Worm (Caenorhabditis elegans) whole organism, young adult: ENCODE data around the gene rpl-15.

Experiments
- B0261.1 ChIP-seq: sonication (generic microtip); optimal IDR thresholded peaks from 2 replicates; lab custom pipeline; 2016; ENCODE audit warnings: mild to moderate bottlenecking, missing genetic modification characterization, moderate library complexity, missing compliant biosample characterization
- B0336.3 ChIP-seq: fragments of 200-800 bp; sonication (Bioruptor generic); IDR thresholded peaks from 2 replicates; pipeline ENCODE4 v1.3.6; 2022; ENCODE audit warnings: missing genetic modification characterization, missing compliant biosample characterization
- C06A6.2 ChIP-seq: fragments of 200-800 bp; sonication (Bioruptor generic); conservative IDR thresholded peaks from 2 replicates; pipeline ENCODE4 v1.3.6; 2022; ENCODE audit warnings: missing genetic modification characterization, missing compliant biosample characterization
- C17E4.6 ChIP-seq: fragments of 200-800 bp; sonication (Bioruptor generic); IDR thresholded peaks from 2 replicates; pipeline ENCODE4 v1.3.6; 2022; ENCODE audit warnings: missing genetic modification reagents, missing genetic modification characterization, missing compliant biosample characterization
- F33H1.4 ChIP-seq: fragments of 200-800 bp; sonication (Bioruptor generic); IDR thresholded peaks from 2 replicates; pipeline ENCODE4 v1.3.6; 2022; ENCODE audit warnings: missing genetic modification reagents, missing genetic modification characterization, missing compliant biosample characterization
- K12H6.12 ChIP-seq: fragments of 200-800 bp; sonication (Bioruptor generic); optimal IDR thresholded peaks from 2 replicates; lab custom pipeline; 2018; ENCODE audit warnings: mild to moderate bottlenecking, missing genetic modification characterization, missing compliant biosample characterization
- Y67H2A.10 ChIP-seq: fragments of 200-800 bp; sonication (Bioruptor generic); conservative IDR thresholded peaks from 2 replicates; pipeline ENCODE4 v1.3.6; 2022; ENCODE audit warnings: missing genetic modification reagents, missing genetic modification characterization, missing compliant biosample characterization
- aptf-2 ChIP-seq: fragments of 200-800 bp; sonication (Bioruptor generic); conservative IDR thresholded peaks from 2 replicates; pipeline ENCODE4 v1.3.6; 2022; ENCODE audit warnings: missing genetic modification reagents, missing genetic modification characterization, missing compliant biosample characterization
- athp-1 ChIP-seq: sonication (generic microtip); optimal IDR thresholded peaks from 2 replicates; lab custom pipeline; 2017; ENCODE audit warnings: mild to moderate bottlenecking, missing genetic modification characterization, missing compliant biosample characterization
- attf-5 ChIP-seq: fragments of 200-800 bp; sonication (Bioruptor generic); optimal IDR thresholded peaks from 2 replicates; lab custom pipeline; 2018; ENCODE audit warnings: mild to moderate bottlenecking, missing genetic modification characterization, missing compliant biosample characterization
- attf-6 ChIP-seq: fragments of 200-800 bp; sonication (Bioruptor generic); IDR thresholded peaks from 2 replicates; pipeline ENCODE4 v1.3.6; 2022; ENCODE audit warnings: missing genetic modification reagents, missing genetic modification characterization, missing compliant biosample characterization
- bed-2 ChIP-seq: fragments of 200-800 bp; sonication (Bioruptor generic); IDR thresholded peaks from 2 replicates; pipeline ENCODE4 v1.3.6; 2022; ENCODE audit warnings: missing genetic modification reagents, missing genetic modification characterization, missing compliant biosample characterization
- ccch-3 ChIP-seq: fragments of 200-800 bp; sonication (Bioruptor generic); optimal IDR thresholded peaks from 2 replicates; lab custom pipeline; 2018; ENCODE audit warnings: mild to moderate bottlenecking, missing genetic modification characterization, missing compliant biosample characterization
- ceh-100 ChIP-seq: fragments of 200-800 bp; sonication (Bioruptor generic); IDR thresholded peaks from 2 replicates; pipeline ENCODE4 v1.3.6; 2022; ENCODE audit warnings: missing genetic modification reagents, missing genetic modification characterization, missing compliant biosample characterization
- dox-1 ChIP-seq: fragments of 200-800 bp; sonication (Bioruptor generic); IDR thresholded peaks from 2 replicates; pipeline ENCODE4 v1.3.6; 2022; ENCODE audit warnings: missing genetic modification reagents, missing genetic modification characterization, missing compliant biosample characterization
- ets-4 ChIP-seq: fragments of 200-800 bp; sonication (Bioruptor generic); optimal IDR thresholded peaks from 2 replicates; lab custom pipeline; 2018; ENCODE audit warnings: mild to moderate bottlenecking, missing genetic modification characterization, missing compliant biosample characterization
- gei-17 ChIP-seq: fragments of 200-800 bp; sonication (Bioruptor generic); optimal IDR thresholded peaks from 2 replicates; lab custom pipeline; 2018; ENCODE audit warnings: mild to moderate bottlenecking, missing genetic modification characterization, missing compliant biosample characterization
- hlh-12 ChIP-seq: sonication (generic microtip); optimal IDR thresholded peaks from 2 replicates; lab custom pipeline; 2016; ENCODE audit warnings: missing genetic modification characterization, missing compliant biosample characterization
- hmg-1.2 ChIP-seq: fragments of 200-800 bp; sonication (Bioruptor generic); IDR thresholded peaks from 2 replicates; pipeline ENCODE4 v1.3.6; 2022; ENCODE audit warnings: missing genetic modification reagents, missing genetic modification characterization, missing compliant biosample characterization
- hsf-1 ChIP-seq: fragments of 200-800 bp; sonication (Bioruptor generic); IDR thresholded peaks from 2 replicates; pipeline ENCODE4 v1.3.6; 2022; ENCODE audit warnings: missing genetic modification reagents, missing genetic modification characterization, missing compliant biosample characterization
- lin-26 ChIP-seq: fragments of 200-800 bp; sonication (Bioruptor generic); IDR thresholded peaks from 2 replicates; pipeline ENCODE4 v1.3.6; 2022; ENCODE audit warnings: missing genetic modification reagents, missing genetic modification characterization, missing compliant biosample characterization
- lin-35 ChIP-seq, 3 experiments: fragments of 150-350 bp in 2 of 3; sonication (generic microtip) in 1 of 3; optimal IDR thresholded peaks; 2 replicates each; lab custom pipeline; 2014 to 2018; ENCODE audit warnings: missing biosample characterization in 3 of 3, missing genetic modification characterization in 3 of 3, missing genetic modification reagents in 3 of 3
- lin-54 ChIP-seq: fragments of 200-800 bp; sonication (Bioruptor generic); optimal IDR thresholded peaks from 2 replicates; lab custom pipeline; 2018; ENCODE audit warnings: mild to moderate bottlenecking, missing genetic modification characterization, missing compliant biosample characterization
- lir-1 ChIP-seq: fragments of 200-800 bp; sonication (Bioruptor generic); conservative IDR thresholded peaks from 2 replicates; pipeline ENCODE4 v1.3.6; 2022; ENCODE audit warnings: missing genetic modification reagents, missing genetic modification characterization, missing compliant biosample characterization
- lsy-27 ChIP-seq: sonication (generic microtip); optimal IDR thresholded peaks from 2 replicates; lab custom pipeline; 2017; ENCODE audit warnings: missing genetic modification characterization, mild to moderate bottlenecking, missing compliant biosample characterization, antibody characterized with exemption, missing genotype, borderline replicate concordance; ENCODE audit not compliant: insufficient read depth
- madf-10 ChIP-seq: sonication (generic microtip); optimal IDR thresholded peaks from 2 replicates; lab custom pipeline; 2016; ENCODE audit warnings: mild to moderate bottlenecking, missing genetic modification characterization, missing compliant biosample characterization
- mel-28 ChIP-seq: sonication (generic microtip); optimal IDR thresholded peaks from 2 replicates; lab custom pipeline; 2016; ENCODE audit warnings: borderline replicate concordance, mild to moderate bottlenecking, missing genetic modification characterization, missing compliant biosample characterization
- nfya-1 ChIP-seq: sonication (generic microtip); optimal IDR thresholded peaks from 2 replicates; lab custom pipeline; 2017; ENCODE audit warnings: antibody characterized with exemption, missing compliant biosample characterization, missing genetic modification characterization, borderline replicate concordance; ENCODE audit not compliant: insufficient read depth
- nfyb-1 ChIP-seq: fragments of 200-800 bp; sonication (Bioruptor generic); IDR thresholded peaks from 2 replicates; pipeline ENCODE4 v1.3.6; 2022; ENCODE audit warnings: missing genetic modification reagents, missing genetic modification characterization, missing compliant biosample characterization
- pbrm-1 ChIP-seq: fragments of 200-800 bp; sonication (Bioruptor generic); IDR thresholded peaks from 2 replicates; pipeline ENCODE4 v1.3.6; 2022; ENCODE audit warnings: missing genetic modification reagents, missing genetic modification characterization, missing compliant biosample characterization
- rcor-1 ChIP-seq: fragments of 200-800 bp; sonication (Bioruptor generic); IDR thresholded peaks from 2 replicates; pipeline ENCODE4 v1.3.6; 2022; ENCODE audit warnings: missing genetic modification reagents, missing genetic modification characterization, missing compliant biosample characterization
- snpc-3.4 ChIP-seq: sonication (generic microtip); optimal IDR thresholded peaks from 2 replicates; lab custom pipeline; 2017; ENCODE audit warnings: missing genetic modification characterization, mild to moderate bottlenecking, missing compliant biosample characterization, antibody characterized with exemption, moderate library complexity, missing genotype, missing genetic modification reagents
- snpc-4 ChIP-seq, 5 experiments: fragments of 150-350 bp in 1 of 5; sonication (generic microtip) in 4 of 5; optimal IDR thresholded peaks; 2 replicates each; lab custom pipeline; 2014 to 2018; ENCODE audit warnings: missing genetic modification characterization in 5 of 5, missing biosample characterization in 3 of 5, antibody characterized with exemption in 2 of 5, mild to moderate bottlenecking in 2 of 5, missing compliant biosample characterization in 2 of 5, missing genotype in 2 of 5, moderate library complexity in 2 of 5, missing genetic modification reagents in 1 of 5
- tbp1 ChIP-seq: fragments of 200-800 bp; sonication (Bioruptor generic); optimal IDR thresholded peaks from 2 replicates; lab custom pipeline; 2018; ENCODE audit warnings: mild to moderate bottlenecking, missing genetic modification characterization, missing compliant biosample characterization
- unc-130 ChIP-seq: sonication (generic microtip); optimal IDR thresholded peaks from 2 replicates; lab custom pipeline; 2016; ENCODE audit warnings: missing genetic modification reagents, missing genetic modification characterization, missing compliant biosample characterization
- unc-62 ChIP-seq: fragments of 150-350 bp; optimal IDR thresholded peaks from 2 replicates; lab custom pipeline; 2014; ENCODE audit warnings: missing biosample characterization, missing genetic modification reagents, missing genetic modification characterization
- ztf-6 ChIP-seq: fragments of 200-800 bp; sonication (Bioruptor generic); IDR thresholded peaks from 2 replicates; pipeline ENCODE4 v1.3.6; 2022; ENCODE audit warnings: missing genetic modification reagents, missing genetic modification characterization, missing compliant biosample characterization

rpl-15 gene

DNA sequence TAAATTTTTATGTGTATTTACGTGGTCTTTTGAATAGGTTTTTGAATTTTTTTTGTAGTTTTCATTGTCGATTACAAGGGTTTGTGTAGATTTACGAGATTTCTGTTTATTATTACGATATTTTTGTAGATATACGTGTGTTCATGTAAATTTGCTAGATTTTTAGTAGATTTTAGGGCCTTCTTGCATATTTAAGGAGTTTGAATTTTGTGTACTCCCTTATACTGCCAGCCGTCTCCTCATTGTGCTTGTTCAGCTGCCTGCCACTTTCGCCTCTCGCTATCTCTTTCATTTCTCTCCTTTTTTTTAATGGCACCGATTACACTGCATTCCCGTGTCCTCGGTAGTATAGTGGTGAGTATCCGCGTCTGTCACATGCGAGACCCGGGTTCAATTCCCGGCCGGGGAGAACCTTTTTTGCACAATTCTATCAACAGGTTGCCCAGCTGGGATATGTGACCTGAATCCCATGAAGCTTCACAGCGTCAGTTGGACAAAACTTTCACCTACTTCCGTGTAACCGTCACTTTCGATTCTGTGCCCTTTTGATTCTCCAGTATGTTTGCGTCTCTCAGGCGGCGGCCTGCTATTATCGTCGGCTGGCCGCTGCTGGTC is 28.5 kb upstream of the rpl-15 start (continued):
- no peak for TF ChIP-seq C17E4.6 (GFP tag; lab: Robert Waterston, UW)
- no peak for TF ChIP-seq bed-2 (GFP tag; lab: Robert Waterston, UW)
- TF ChIP-seq gei-17 (GFP tag; lab: Kevin White, UChicago): peak; percentile 15
- TF ChIP-seq rcor-1 (GFP tag; lab: Robert Waterston, UW): peak; percentile 73; the same call in 1 of the 2 replicates
- TF ChIP-seq unc-62 (GFP tag; lab: Kevin White, UChicago): no peak
- peak; percentile 75 for TF ChIP-seq ets-4 (GFP tag; lab: Kevin White, UChicago)
- TF ChIP-seq lin-35 (GFP tag; optimal IDR thresholded peaks at IDR 0.05; lab: Kevin White, UChicago): no peak
- TF ChIP-seq hlh-12 (tag; lab: Kevin White, UChicago): peak; percentile 26
- TF ChIP-seq hsf-1 (GFP tag; lab: Robert Waterston, UW): no peak
- TF ChIP-seq B0261.1 (tag; lab: Kevin White, UChicago): peak; percentile 93
- peak; percentile 86 for TF ChIP-seq dox-1 (GFP tag; lab: Robert Waterston, UW)
- no peak for TF ChIP-seq ccch-3
- TF ChIP-seq lir-1 (GFP tag; lab: Robert Waterston, UW): peak; percentile 60; the same call in 1 of the 2 replicates
- no peak for TF ChIP-seq lsy-27 (tag; lab: Kevin White, UChicago)
- TF ChIP-seq F33H1.4: 0 out of 2 replicates have a peak, but pooled peaks have one; percentile 19
- peak; percentile 69 for TF ChIP-seq madf-10 (tag; lab: Kevin White, UChicago)
- peak; percentile 64 for TF ChIP-seq unc-130
- peak; percentile 74 for TF ChIP-seq attf-5 (GFP tag; lab: Kevin White, UChicago)
- peak; percentile 77 for TF ChIP-seq pbrm-1 (GFP tag; lab: Robert Waterston, UW)
- TF ChIP-seq K12H6.12 (tag; lab: Kevin White, UChicago): peak; percentile 49
- peak; percentile 42 for TF ChIP-seq snpc-4 (GFP tag; optimal IDR thresholded peaks at IDR 0.05; lab: Kevin White, UChicago)
- no peak for TF ChIP-seq snpc-4 (tag; optimal IDR thresholded peaks at IDR 0.05; lab: Kevin White, UChicago)
- peak; percentile 59; the same call in 1 of the 2 replicates for TF ChIP-seq aptf-2
- peak; percentile 90 for TF ChIP-seq lin-26 (GFP tag; lab: Robert Waterston, UW)
- peak; percentile 61 for TF ChIP-seq ceh-100 (GFP tag; lab: Robert Waterston, UW)
- 0 out of 2 replicates have a peak, but pooled peaks have one; percentile 25 for TF ChIP-seq attf-6 (GFP tag; lab: Robert Waterston, UW)
- no peak for TF ChIP-seq nfya-1 (tag; lab: Kevin White, UChicago)
- TF ChIP-seq B0336.3 (GFP tag; lab: Robert Waterston, UW): peak; percentile 69
- TF ChIP-seq Y67H2A.10 (GFP tag; lab: Robert Waterston, UW): no peak
- peak; percentile 84 for TF ChIP-seq hmg-1.2 (GFP tag; lab: Robert Waterston, UW)
- TF ChIP-seq nfyb-1 (GFP tag; lab: Robert Waterston, UW): peak; percentile 79
- TF ChIP-seq lin-54: peak; percentile 51
- TF ChIP-seq snpc-3.4 (tag; lab: Kevin White, UChicago): peak; percentile 44
- peak; percentile 97 for TF ChIP-seq tbp1 (GFP tag; lab: Kevin White, UChicago)
- peak; percentile 37 for TF ChIP-seq athp-1 (tag; lab: Kevin White, UChicago)
- TF ChIP-seq mel-28 (tag; lab: Kevin White, UChicago): no peak
- peak; percentile 79 for TF ChIP-seq ztf-6 (GFP tag; lab: Robert Waterston, UW)
- TF ChIP-seq C06A6.2 (GFP tag; lab: Robert Waterston, UW): 0 out of 2 replicates have a peak, but pooled peaks have one; percentile 42
